Fruit fly (Drosophila melanogaster) whole organism, prepupa: ENCODE measurements around the gene CheA29a.

Experiments used
- Blimp-1 ChIP-seq: fragments of 200-800 bp; sonication (Bioruptor generic); optimal IDR thresholded peaks from 3 replicates; lab custom pipeline; 2017; ENCODE audit warnings: missing biosample characterization, missing genetic modification characterization, mild to moderate bottlenecking, moderate library complexity, missing genetic modification reagents
- CG10669 ChIP-seq: fragments of 200-800 bp; sonication (Bioruptor generic); optimal IDR thresholded peaks from 3 replicates; lab custom pipeline; 2018; ENCODE audit warnings: missing biosample characterization, mild to moderate bottlenecking, missing genetic modification characterization, moderate library complexity
- CG11294 ChIP-seq: fragments of 200-800 bp; sonication (Bioruptor generic); IDR thresholded peaks from 2 replicates; pipeline ENCODE4 v1.3.6; 2022; ENCODE audit warnings: missing biosample characterization, missing genetic modification characterization
- CG11762 ChIP-seq: fragments of 200-800 bp; sonication (Bioruptor generic); optimal IDR thresholded peaks from 3 replicates; lab custom pipeline; 2016; ENCODE audit warnings: missing biosample characterization, missing genetic modification characterization; ENCODE audit not compliant: insufficient read depth
- CG11902 ChIP-seq: fragments of 200-800 bp; sonication (Bioruptor generic); optimal IDR thresholded peaks from 3 replicates; lab custom pipeline; 2016; ENCODE audit warnings: missing biosample characterization, missing genetic modification characterization
- CG1621 ChIP-seq: fragments of 200-800 bp; sonication (Bioruptor generic); optimal IDR thresholded peaks from 3 replicates; lab custom pipeline; 2018; ENCODE audit warnings: missing biosample characterization, mild to moderate bottlenecking, missing genetic modification characterization
- CG3032 ChIP-seq: fragments of 200-800 bp; optimal IDR thresholded peaks from 2 replicates; lab custom pipeline; 2019; ENCODE audit warnings: missing biosample characterization, mild to moderate bottlenecking, missing genetic modification characterization, moderate library complexity
- CG34406 ChIP-seq: fragments of 200-800 bp; sonication (Bioruptor generic); optimal IDR thresholded peaks from 3 replicates; lab custom pipeline; 2016; ENCODE audit warnings: missing biosample characterization, missing genetic modification characterization
- CG3919 ChIP-seq: fragments of 200-800 bp; sonication (Bioruptor generic); optimal IDR thresholded peaks from 3 replicates; lab custom pipeline; 2016; ENCODE audit warnings: missing biosample characterization, missing genetic modification characterization
- CG4318 ChIP-seq: fragments of 200-800 bp; sonication (Bioruptor generic); optimal IDR thresholded peaks from 3 replicates; lab custom pipeline; 2017; ENCODE audit warnings: missing biosample characterization, mild to moderate bottlenecking, missing genetic modification characterization
- CG6163 ChIP-seq: fragments of 200-800 bp; sonication (Bioruptor generic); IDR thresholded peaks from 3 replicates; pipeline ENCODE4 v1.3.6; 2022; ENCODE audit warnings: missing biosample characterization, missing genetic modification characterization
- CG6276 ChIP-seq: fragments of 200-800 bp; sonication (Bioruptor generic); optimal IDR thresholded peaks from 2 replicates; lab custom pipeline; 2017; ENCODE audit warnings: missing biosample characterization, mild to moderate bottlenecking, missing genetic modification characterization
- CG6792 ChIP-seq: fragments of 200-800 bp; sonication (Bioruptor generic); optimal IDR thresholded peaks from 3 replicates; lab custom pipeline; 2016; ENCODE audit warnings: missing biosample characterization, missing genetic modification characterization
- CG6808 ChIP-seq: fragments of 200-800 bp; sonication (Bioruptor generic); optimal IDR thresholded peaks from 3 replicates; lab custom pipeline; 2017; ENCODE audit warnings: missing biosample characterization, missing genetic modification characterization, mild to moderate bottlenecking, moderate library complexity, missing genetic modification reagents
- CG6854 ChIP-seq: fragments of 200-800 bp; sonication (Bioruptor generic); optimal IDR thresholded peaks from 2 replicates; lab custom pipeline; 2017; ENCODE audit warnings: missing biosample characterization, mild to moderate bottlenecking, missing genetic modification characterization
- CG7368 ChIP-seq: fragments of 200-800 bp; sonication (Bioruptor generic); optimal IDR thresholded peaks from 3 replicates; lab custom pipeline; 2016; ENCODE audit warnings: missing biosample characterization, missing genetic modification characterization
- CG8119 ChIP-seq: fragments of 200-800 bp; sonication (Bioruptor generic); IDR thresholded peaks from 3 replicates; pipeline ENCODE4 v1.3.6; 2022; ENCODE audit warnings: missing biosample characterization, missing genetic modification characterization
- CG8319 ChIP-seq: fragments of 200-800 bp; sonication (Bioruptor generic); optimal IDR thresholded peaks from 3 replicates; lab custom pipeline; 2016; ENCODE audit warnings: missing biosample characterization, missing genetic modification characterization
- CG9139 ChIP-seq: fragments of 200-800 bp; sonication (Bioruptor generic); optimal IDR thresholded peaks from 3 replicates; lab custom pipeline; 2017; ENCODE audit warnings: missing biosample characterization, mild to moderate bottlenecking, missing genetic modification characterization
- Eip75B ChIP-seq: fragments of 200-800 bp; sonication (Bioruptor generic); optimal IDR thresholded peaks from 3 replicates; lab custom pipeline; 2016; ENCODE audit warnings: missing biosample characterization, missing genetic modification characterization
- Eip78C ChIP-seq: fragments of 200-800 bp; sonication (Bioruptor generic); peaks from one replicate; lab custom pipeline; 2016; ENCODE audit warnings: missing biosample characterization, missing genetic modification characterization
- Eip93F ChIP-seq: fragments of 200-800 bp; sonication (Bioruptor generic); optimal IDR thresholded peaks from 2 replicates; lab custom pipeline; 2016; ENCODE audit warnings: missing biosample characterization, mild to moderate bottlenecking, missing genetic modification characterization
- Ets21C ChIP-seq: fragments of 200-800 bp; sonication (Bioruptor generic); optimal IDR thresholded peaks from 3 replicates; lab custom pipeline; 2016; ENCODE audit warnings: missing biosample characterization, missing genetic modification characterization
- Gug ChIP-seq: fragments of 200-800 bp; sonication (Bioruptor generic); IDR thresholded peaks from 2 replicates; pipeline ENCODE4 v1.3.6; 2022; ENCODE audit warnings: missing biosample characterization, missing genetic modification characterization
- Hr38 ChIP-seq: sonication (Bioruptor generic); optimal IDR thresholded peaks from 2 replicates; lab custom pipeline; 2016; ENCODE audit warnings: missing biosample characterization, missing genetic modification characterization
- Hr39 ChIP-seq: fragments of 200-800 bp; sonication (Bioruptor generic); optimal IDR thresholded peaks from 2 replicates; lab custom pipeline; 2016; ENCODE audit warnings: missing biosample characterization, missing genetic modification characterization
- Hr4 ChIP-seq: fragments of 200-800 bp; sonication (Bioruptor generic); optimal IDR thresholded peaks from 3 replicates; lab custom pipeline; 2016; ENCODE audit warnings: missing biosample characterization, missing genetic modification characterization
- Lpt ChIP-seq: fragments of 200-800 bp; sonication (Bioruptor generic); optimal IDR thresholded peaks from 3 replicates; lab custom pipeline; 2016; ENCODE audit warnings: missing biosample characterization, missing genetic modification characterization
- OdsH ChIP-seq: fragments of 200-800 bp; sonication (Bioruptor generic); optimal IDR thresholded peaks from 3 replicates; lab custom pipeline; 2016; ENCODE audit warnings: missing biosample characterization, missing genetic modification characterization
- Sox102F ChIP-seq: fragments of 200-800 bp; sonication (Bioruptor generic); optimal IDR thresholded peaks from 2 replicates; lab custom pipeline; 2016; ENCODE audit warnings: missing biosample characterization, mild to moderate bottlenecking, missing genetic modification characterization
- Sox14 ChIP-seq: fragments of 200-800 bp; sonication (Bioruptor generic); optimal IDR thresholded peaks from 3 replicates; lab custom pipeline; 2016; ENCODE audit warnings: missing biosample characterization, missing genetic modification characterization
- Sox15 ChIP-seq: fragments of 200-800 bp; sonication (Bioruptor generic); optimal IDR thresholded peaks from 3 replicates; lab custom pipeline; 2016; ENCODE audit warnings: missing biosample characterization, missing genetic modification characterization
- achi ChIP-seq: fragments of 200-800 bp; sonication (Bioruptor generic); optimal IDR thresholded peaks from 3 replicates; lab custom pipeline; 2016; ENCODE audit warnings: missing biosample characterization, missing genetic modification characterization
- acj6 ChIP-seq: fragments of 200-800 bp; sonication (Bioruptor generic); optimal IDR thresholded peaks from 3 replicates; lab custom pipeline; 2016; ENCODE audit warnings: missing biosample characterization, missing genetic modification characterization
- cyc ChIP-seq: fragments of 200-800 bp; sonication (Bioruptor generic); optimal IDR thresholded peaks from 3 replicates; lab custom pipeline; 2016; ENCODE audit warnings: missing biosample characterization, missing genetic modification characterization
- dsx ChIP-seq: fragments of 200-800 bp; optimal IDR thresholded peaks from 3 replicates; lab custom pipeline; 2019; ENCODE audit warnings: missing biosample characterization, mild to moderate bottlenecking, missing genetic modification characterization, moderate library complexity; ENCODE audit not compliant: poor library complexity, severe bottlenecking
- eg ChIP-seq: fragments of 200-800 bp; sonication (Bioruptor generic); IDR thresholded peaks from 3 replicates; pipeline ENCODE4 v1.3.6; 2022; ENCODE audit warnings: missing biosample characterization, missing genetic modification characterization
- esn ChIP-seq: fragments of 200-800 bp; sonication (Bioruptor generic); optimal IDR thresholded peaks from 2 replicates; lab custom pipeline; 2016; ENCODE audit warnings: missing biosample characterization, mild to moderate bottlenecking, missing genetic modification characterization, moderate library complexity
- fd59A ChIP-seq: fragments of 200-800 bp; sonication (Bioruptor generic); optimal IDR thresholded peaks from 2 replicates; lab custom pipeline; 2017; ENCODE audit warnings: missing biosample characterization, mild to moderate bottlenecking, missing genetic modification characterization, missing genetic modification reagents
- fd85E ChIP-seq: fragments of 200-800 bp; sonication (Bioruptor generic); optimal IDR thresholded peaks from 3 replicates; lab custom pipeline; 2016; ENCODE audit warnings: missing biosample characterization, missing genetic modification characterization
- fkh ChIP-seq: fragments of 200-800 bp; sonication (Bioruptor generic); optimal IDR thresholded peaks from 3 replicates; lab custom pipeline; 2017; ENCODE audit warnings: missing biosample characterization, mild to moderate bottlenecking, missing genetic modification characterization, moderate library complexity
- lz ChIP-seq: fragments of 200-800 bp; sonication (Bioruptor generic); optimal IDR thresholded peaks from 3 replicates; lab custom pipeline; 2016; ENCODE audit warnings: missing biosample characterization, missing genetic modification characterization
- net ChIP-seq: fragments of 200-800 bp; sonication (Bioruptor generic); optimal IDR thresholded peaks from 3 replicates; lab custom pipeline; 2016; ENCODE audit warnings: missing biosample characterization, missing genetic modification characterization
- salr ChIP-seq, 2 experiments: fragments of 200-800 bp; sonication (Bioruptor generic); optimal IDR thresholded peaks; 3 replicates each; lab custom pipeline; 2016 to 2018; ENCODE audit warnings: missing biosample characterization in 2 of 2, missing genetic modification characterization in 2 of 2, mild to moderate bottlenecking in 1 of 2
- spab ChIP-seq: fragments of 200-800 bp; sonication (Bioruptor generic); optimal IDR thresholded peaks from 2 replicates; lab custom pipeline; 2017; ENCODE audit warnings: missing biosample characterization, mild to moderate bottlenecking, missing genetic modification characterization, missing genetic modification reagents
- ss ChIP-seq, 2 experiments: fragments of 200-800 bp; sonication (Bioruptor generic); optimal IDR thresholded peaks; 2 replicates in 1 of 2; 3 replicates in 1 of 2; lab custom pipeline; 2017 to 2018; ENCODE audit warnings: mild to moderate bottlenecking in 2 of 2, missing biosample characterization in 2 of 2, missing genetic modification characterization in 2 of 2, moderate library complexity in 1 of 2
- topi ChIP-seq: fragments of 200-800 bp; sonication (Bioruptor generic); optimal IDR thresholded peaks from 3 replicates; lab custom pipeline; 2016; ENCODE audit warnings: missing biosample characterization, missing genetic modification characterization
- vri ChIP-seq: fragments of 200-800 bp; sonication (Bioruptor generic); optimal IDR thresholded peaks from 3 replicates; lab custom pipeline; 2016; ENCODE audit warnings: missing biosample characterization, mild to moderate bottlenecking, missing genetic modification characterization

The CheA29a gene

DNA sequence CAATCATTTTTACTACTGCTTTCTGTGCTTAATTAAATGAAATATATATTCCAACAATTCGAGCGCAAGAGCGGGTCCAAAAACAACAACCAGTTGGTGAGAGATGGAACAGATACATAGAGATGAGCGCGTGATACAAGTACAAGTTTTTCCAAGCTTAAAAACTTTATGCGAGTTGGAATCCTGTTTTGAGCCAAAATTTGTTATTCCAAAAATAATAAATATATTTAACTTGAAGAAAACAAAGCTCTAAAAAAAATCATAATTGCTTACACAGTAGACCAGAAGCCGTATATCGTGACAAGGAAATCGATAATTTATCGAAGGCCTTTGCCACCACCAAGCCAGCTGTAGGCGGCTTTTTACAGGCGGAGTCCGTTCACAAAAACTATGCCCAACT lies 37.6 kb downstream of the CheA29a start, which contains the start of the genes CG13097 and PIG-U (continued):
- TF ChIP-seq CG11762 (peak; percentile 68), CG11902 (GFP tag; lab: Kevin White, UChicago) (peak; percentile 55), CG7368 (no peak), fd85E (no peak), CG6808 (GFP tag; lab: Kevin White, UChicago) (no peak), CG34406 (GFP tag; lab: Kevin White, UChicago) (peak; percentile 64), Eip78C (peak; percentile 94), CG6163 (GFP tag; lab: Robert Waterston, UW) (no peak; the same call in 1 of the 3 replicates), topi (peak; percentile 84), CG6792 (GFP tag; lab: Kevin White, UChicago) (peak; percentile 72), vri (GFP tag; lab: Kevin White, UChicago) (no peak), dsx (no peak), fkh (GFP tag; lab: Kevin White, UChicago) (peak; percentile 79), Eip75B (no peak), CG6276 (GFP tag; lab: Kevin White, UChicago) (no peak), CG4318 (GFP tag; lab: Kevin White, UChicago) (no peak), cyc (GFP tag; lab: Kevin White, UChicago) (peak; percentile 87), CG3919 (GFP tag; lab: Kevin White, UChicago) (no peak)

DNA sequence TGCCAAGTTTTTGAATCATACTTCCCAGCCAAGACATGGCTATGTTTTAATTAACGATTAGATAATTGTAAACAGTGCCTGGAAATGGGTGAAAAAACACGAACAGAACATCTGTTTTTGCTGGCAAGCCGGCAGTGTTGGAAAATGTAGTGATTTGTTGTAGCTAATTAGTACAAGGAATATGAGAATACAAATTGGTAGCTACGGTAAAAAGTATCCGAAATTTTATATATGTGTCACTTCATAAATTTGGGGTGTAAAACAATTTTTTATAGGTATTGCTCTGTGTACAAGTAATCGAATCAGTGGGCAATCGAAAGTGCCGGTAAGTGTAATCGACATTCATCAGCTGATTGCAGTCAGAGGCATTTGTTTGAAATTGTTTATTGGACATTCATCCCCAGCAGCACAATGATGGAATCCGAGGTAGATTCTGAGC lies 40.1 kb downstream of the CheA29a start, which contains the start of the genes mRpL51 and Uba4:
Gene mRpL51 (minus strand): TSS at position 125 of the 439 bp plus-strand sequence.
Gene Uba4 (plus strand): TSS at position 156 of the 439 bp plus-strand sequence.
- TF ChIP-seq ss (GFP tag; optimal IDR thresholded peaks at IDR 0.05; lab: Kevin White, UChicago) (no peak), CG9139 (GFP tag; lab: Kevin White, UChicago) (no peak), Eip93F (GFP tag; lab: Kevin White, UChicago) (no peak), fd59A (GFP tag; lab: Kevin White, UChicago) (no peak), net (GFP tag; lab: Kevin White, UChicago) (no peak), dsx (no peak), Gug (GFP tag; lab: Robert Waterston, UW) (no peak), salr (GFP tag; optimal IDR thresholded peaks at IDR 0.05; lab: Kevin White, UChicago) (no peak), CG8119 (GFP tag; lab: Robert Waterston, UW) (no peak), eg (no peak), CG4318 (GFP tag; lab: Kevin White, UChicago) (no peak), Hr39 (GFP tag; lab: Kevin White, UChicago) (peak; percentile 42), CG6163 (GFP tag; lab: Robert Waterston, UW) (no peak), OdsH (GFP tag; lab: Kevin White, UChicago) (peak; percentile 56), CG6854 (no peak), esn (GFP tag; lab: Kevin White, UChicago) (peak; percentile 69), Eip75B (no peak), Blimp-1 (GFP tag; lab: Kevin White, UChicago) (no peak), CG8319 (GFP tag; lab: Kevin White, UChicago) (no peak), achi (peak; percentile 59), CG11294 (GFP tag; lab: Robert Waterston, UW) (no peak), CG3919 (GFP tag; lab: Kevin White, UChicago) (peak; percentile 61), Ets21C (GFP tag; lab: Kevin White, UChicago) (no peak), Hr4 (GFP tag; lab: Kevin White, UChicago) (no peak), fd85E (no peak), CG1621 (tag; lab: Kevin White, UChicago) (no peak), lz (GFP tag; lab: Kevin White, UChicago) (peak; percentile 45), Sox15 (no peak), CG6792 (GFP tag; lab: Kevin White, UChicago) (peak; percentile 46), Sox14 (peak; percentile 54), vri (GFP tag; lab: Kevin White, UChicago) (peak; percentile 84), CG11902 (GFP tag; lab: Kevin White, UChicago) (no peak), topi (peak; percentile 57), CG11762 (peak; percentile 8), Lpt (GFP tag; lab: Kevin White, UChicago) (no peak), CG34406 (GFP tag; lab: Kevin White, UChicago) (peak; percentile 39), Hr38 (GFP tag; lab: Kevin White, UChicago) (no peak), CG7368 (no peak), CG10669 (GFP tag; lab: Kevin White, UChicago) (no peak), acj6 (GFP tag; lab: Kevin White, UChicago) (peak; percentile 53), CG6808 (GFP tag; lab: Kevin White, UChicago) (no peak), CG6276 (GFP tag; lab: Kevin White, UChicago) (no peak), Sox102F (GFP tag; lab: Kevin White, UChicago) (no peak), CG3032 (tag; lab: Kevin White, UChicago) (peak; percentile 25), spab (GFP tag; lab: Kevin White, UChicago) (no peak)
